Fruit fly (Drosophila melanogaster): ENCODE measurements around the gene nAChRbeta3.

nAChRbeta3 gene

dm6 chr2L:521940-522632 is 22.8 kb upstream of the nAChRbeta3 start (continued):
- TF ChIP-seq Mes4 (GFP tag; optimal IDR thresholded peaks at IDR 0.05), result peak; percentile 43
- TF ChIP-seq CG10366 (GFP tag; IDR thresholded peaks at IDR 0.05), result peak; percentile 71
- TF ChIP-seq tx (GFP tag; optimal IDR thresholded peaks at IDR 0.05), result peak; percentile 18
- no peak for TF ChIP-seq Nf-YC (tag; optimal IDR thresholded peaks at IDR 0.05)
- peak in 1 of 2 experiments; percentile 87 for TF ChIP-seq eve (GFP tag; optimal IDR thresholded peaks at IDR 0.05)
- TF ChIP-seq Asciz (GFP tag; optimal IDR thresholded peaks at IDR 0.05), result peak; percentile 53
- TF ChIP-seq HLH4C (GFP tag; IDR thresholded peaks at IDR 0.05; ENCODE audit: partially characterized antibody), result no peak
- peak; percentile 63 for TF ChIP-seq CG2202 (tag; optimal IDR thresholded peaks at IDR 0.05)
- TF ChIP-seq CG12391 (tag; optimal IDR thresholded peaks at IDR 0.05), result peak; percentile 84
- TF ChIP-seq CG15073 (GFP tag; optimal IDR thresholded peaks at IDR 0.05), result peak; percentile 32
- TF ChIP-seq CG13123 (GFP tag; optimal IDR thresholded peaks at IDR 0.05), result peak; percentile 66
- TF ChIP-seq CG18476 (GFP tag; optimal IDR thresholded peaks at IDR 0.05), result peak; percentile 31
- peak; percentile 91 for TF ChIP-seq ara (GFP tag; IDR thresholded peaks at IDR 0.05)
- no peak for TF ChIP-seq z (GFP tag; IDR thresholded peaks at IDR 0.05)
- TF ChIP-seq Opbp (GFP tag; IDR thresholded peaks at IDR 0.05; ENCODE audit: partially characterized antibody), result no peak
- no peak for TF ChIP-seq CG6765 (GFP tag; optimal IDR thresholded peaks at IDR 0.05)
- peak; percentile 85 for TF ChIP-seq esg (GFP tag; conservative IDR thresholded peaks at IDR 0.05)
- TF ChIP-seq gt (GFP tag; IDR thresholded peaks at IDR 0.05), result peak; percentile 43; the same call in 1 of the 2 replicates
- peak; percentile 14 for TF ChIP-seq CG12299 (tag; optimal IDR thresholded peaks at IDR 0.05)
- TF ChIP-seq CG8478 (optimal IDR thresholded peaks at IDR 0.05), result no peak
- TF ChIP-seq CG17568 (GFP tag; optimal IDR thresholded peaks at IDR 0.05), result peak; percentile 54
- peak; percentile 32 for TF ChIP-seq Lhr (GFP tag; optimal IDR thresholded peaks at IDR 0.05)
- TF ChIP-seq CG7987 (GFP tag; optimal IDR thresholded peaks at IDR 0.05), result peak; percentile 60
- peak; percentile 69 for TF ChIP-seq CG17186 (GFP tag; optimal IDR thresholded peaks at IDR 0.05)
- no peak for TF ChIP-seq CG34376 (GFP tag; optimal IDR thresholded peaks at IDR 0.05)
- peak; percentile 34; the same call in 1 of the 2 replicates for TF ChIP-seq NFAT (GFP tag; IDR thresholded peaks at IDR 0.05)
- TF ChIP-seq prd (optimal IDR thresholded peaks at IDR 0.05), result no peak
- TF ChIP-seq prd (GFP tag; IDR thresholded peaks at IDR 0.05), result peak; percentile 95
- no peak for TF ChIP-seq emc (GFP tag; optimal IDR thresholded peaks at IDR 0.05)
- TF ChIP-seq CG6272 (GFP tag; IDR thresholded peaks at IDR 0.05), result peak; percentile 72
- TF ChIP-seq danr (GFP tag; IDR thresholded peaks at IDR 0.05), result peak; percentile 62; the same call in 1 of the 2 replicates
- TF ChIP-seq vfl (GFP tag; optimal IDR thresholded peaks at IDR 0.05), result peak; percentile 20
- no peak for TF ChIP-seq HLHmδ (GFP tag; optimal IDR thresholded peaks at IDR 0.05)
- TF ChIP-seq CG32767 (GFP tag; IDR thresholded peaks at IDR 0.05), result peak; percentile 87
- peak; percentile 62 for TF ChIP-seq CG31224 (GFP tag; IDR thresholded peaks at IDR 0.05)
- TF ChIP-seq CG15479 (GFP tag; optimal IDR thresholded peaks at IDR 0.05), result peak; percentile 93
- peak; percentile 33 for TF ChIP-seq CG11723 (GFP tag; optimal IDR thresholded peaks at IDR 0.05)
- no peak for TF ChIP-seq CG16779 (GFP tag; IDR thresholded peaks at IDR 0.05)
- peak in 1 of 3 experiments; percentile 58 for TF ChIP-seq Stat92E (GFP tag; optimal IDR thresholded peaks at IDR 0.05)
- TF ChIP-seq CG8290 (GFP tag; optimal IDR thresholded peaks at IDR 0.05), result peak; percentile 11
- peak in 1 of 2 experiments; percentile 62 for TF ChIP-seq CG8290 (tag; optimal IDR thresholded peaks at IDR 0.05)
- TF ChIP-seq crc (GFP tag; optimal IDR thresholded peaks at IDR 0.05), result no peak
- TF ChIP-seq zf30C (GFP tag; optimal IDR thresholded peaks at IDR 0.05), result peak; percentile 44
- peak; percentile 77 for TF ChIP-seq CG5953 (GFP tag; IDR thresholded peaks at IDR 0.05)
- TF ChIP-seq dati (GFP tag; IDR thresholded peaks at IDR 0.05), result peak; percentile 64; the same call in 1 of the 2 replicates
- peak; percentile 87 for TF ChIP-seq CG2678 (tag; optimal IDR thresholded peaks at IDR 0.05)
- TF ChIP-seq nau (GFP tag; optimal IDR thresholded peaks at IDR 0.05), result peak; percentile 62
- peak; percentile 69 for TF ChIP-seq CG1233 (GFP tag; optimal IDR thresholded peaks at IDR 0.05)
- TF ChIP-seq CG3407 (GFP tag; optimal IDR thresholded peaks at IDR 0.05), result peak; percentile 66
- peak; percentile 48 for TF ChIP-seq CG9437 (GFP tag; optimal IDR thresholded peaks at IDR 0.05)

All from whole organism, embryonic.